1 fruit fly cellular context compared by ENCODE assay signal in genomic region chr3L:21936152-21936551, dm6.
A peak's percentile ranks its signal among the peaks of the same experiment; 100 is the strongest.
TF ChIP-seq lines count a peak whose summit lies in the region.

No protein-coding gene starts in this region.

TF ChIP-seq in whole organism, embryonic, 481 proteins besides CTCF, POLR2A, EP300 and RAD21 (continued from another document):
- no peak for TF ChIP-seq CG12236 (GFP tag; optimal IDR thresholded peaks at IDR 0.05; lab: Kevin White, UChicago)
- no peak for TF ChIP-seq CG14965 (GFP tag; optimal IDR thresholded peaks at IDR 0.05; lab: Kevin White, UChicago; ENCODE audit: borderline replicate concordance)
- TF ChIP-seq hkb (optimal IDR thresholded peaks at IDR 0.05; lab: Kevin White, UChicago), result no peak
- TF ChIP-seq hkb (GFP tag; IDR thresholded peaks at IDR 0.05; lab: Robert Waterston, UW), result no peak
- TF ChIP-seq ro (GFP tag; IDR thresholded peaks at IDR 0.05; lab: Robert Waterston, UW), result no peak
- no peak for TF ChIP-seq Lim3 (GFP tag; IDR thresholded peaks at IDR 0.05; lab: Robert Waterston, UW)
- TF ChIP-seq CG10959 (GFP tag; IDR thresholded peaks at IDR 0.05; lab: Robert Waterston, UW), result no peak
- no peak for TF ChIP-seq CG10267 (tag; optimal IDR thresholded peaks at IDR 0.05; lab: Kevin White, UChicago)
- TF ChIP-seq CG9437 (GFP tag; optimal IDR thresholded peaks at IDR 0.05; lab: Kevin White, UChicago), result no peak
- no peak for TF ChIP-seq pzg (GFP tag; optimal IDR thresholded peaks at IDR 0.05; lab: Kevin White, UChicago)
- no peak for TF ChIP-seq Hr78 (GFP tag; optimal IDR thresholded peaks at IDR 0.05; lab: Kevin White, UChicago)
- no peak for TF ChIP-seq CG2129 (GFP tag; IDR thresholded peaks at IDR 0.05; lab: Robert Waterston, UW; ENCODE audit: partially characterized antibody)
- no peak for TF ChIP-seq Dip3 (GFP tag; optimal IDR thresholded peaks at IDR 0.05; lab: Kevin White, UChicago)
- peak; percentile 97 for TF ChIP-seq CG8281 (tag; optimal IDR thresholded peaks at IDR 0.05; lab: Kevin White, UChicago)
- no peak for TF ChIP-seq CG12071 (GFP tag; optimal IDR thresholded peaks at IDR 0.05; lab: Kevin White, UChicago)
